Worm (Caenorhabditis elegans): Measurements from ENCODE around the gene tbx-36.

ce11 chrIV:11938554-11938953, 11.8 kb upstream of the tbx-36 start:
- no peak for TF ChIP-seq nhr-12 (tag; optimal IDR thresholded peaks at IDR 0.05)
- TF ChIP-seq dpl-1 (GFP tag; optimal IDR thresholded peaks at IDR 0.05) = no peak

Measured in whole organism, L1 larva.